Fruit fly (Drosophila melanogaster) S2 (cell line): ENCODE results near the gene woc.

Experiments used
- CG8478 ChIP-seq: fragments of >200 bp; optimal IDR thresholded peaks from 2 replicates; lab custom pipeline; 2018
- CTCF ChIP-seq, 2 experiments: fragments of >200 bp; optimal IDR thresholded peaks; 2 replicates each; lab custom pipeline; 2018

- TF ChIP-seq CTCF (optimal IDR thresholded peaks at IDR 0.05; lab: Kevin White, UChicago), result no peak
- TF ChIP-seq CG8478, result no peak
Measured at dm6 chr3R:27244412-27244741, 19.5 kb downstream of the woc start.
